ENCODE assay signal across 2 worm cellular contexts in genomic region chrIII:6895166-6895565, ce11.
A peak's percentile ranks its signal among the peaks of the same experiment; 100 is the strongest.
TF ChIP-seq lines count a peak whose summit lies in the region.

No protein-coding gene starts in this region.

TF ChIP-seq in whole organism, L1 larva, 84 proteins besides CTCF, POLR2A, EP300 and RAD21 (continued from another document):
- TF ChIP-seq mep-1 (tag; optimal IDR thresholded peaks at IDR 0.05; lab: Kevin White, UChicago) = peak; percentile 66
- TF ChIP-seq nhr-90 (tag; optimal IDR thresholded peaks at IDR 0.05; lab: Kevin White, UChicago; ENCODE audit: poor library complexity) = peak; percentile 53
- peak in 2 of 3 experiments; percentile 10 to 11 for TF ChIP-seq ceh-82 (tag; optimal IDR thresholded peaks at IDR 0.05; lab: Kevin White, UChicago)
- TF ChIP-seq pqm-1 (tag; optimal IDR thresholded peaks at IDR 0.05; lab: Kevin White, UChicago) = no peak
- TF ChIP-seq efl-1 (optimal IDR thresholded peaks at IDR 0.05; lab: Kevin White, UChicago) = peak; percentile 60
- TF ChIP-seq efl-1 (GFP tag; optimal IDR thresholded peaks at IDR 0.05 in 1 of 2; lab: Kevin White, UChicago) = peak; percentile 36 to 95

TF ChIP-seq in whole organism, L4 larva, 104 proteins besides CTCF, POLR2A, EP300 and RAD21 (continued from another document):
- no peak for TF ChIP-seq ctbp-1 (GFP tag; IDR thresholded peaks at IDR 0.05; lab: Robert Waterston, UW)
- TF ChIP-seq snpc-1.2 (GFP tag; IDR thresholded peaks at IDR 0.05; lab: Robert Waterston, UW) = no peak
- TF ChIP-seq dmd-9 (GFP tag; IDR thresholded peaks at IDR 0.05; lab: Robert Waterston, UW) = no peak
- TF ChIP-seq dmd-8 (GFP tag; IDR thresholded peaks at IDR 0.05; lab: Robert Waterston, UW) = no peak
- peak; percentile 61 for TF ChIP-seq cey-2 (tag; optimal IDR thresholded peaks at IDR 0.05; lab: Kevin White, UChicago; ENCODE audit: borderline replicate concordance, insufficient read depth)
- peak; percentile 82 for TF ChIP-seq mxl-2 (GFP tag; conservative IDR thresholded peaks at IDR 0.05; lab: Robert Waterston, UW)
- TF ChIP-seq php-3 (GFP tag; IDR thresholded peaks at IDR 0.05; lab: Robert Waterston, UW) = peak; percentile 50; the same call in 1 of the 2 replicates
- peak; percentile 31 for TF ChIP-seq mes-2 (tag; optimal IDR thresholded peaks at IDR 0.05; lab: Kevin White, UChicago; ENCODE audit: poor library complexity, severe bottlenecking)
- peak; percentile 64 to 70 for TF ChIP-seq daf-16 (GFP tag; optimal IDR thresholded peaks at IDR 0.05; lab: Kevin White, UChicago)
- TF ChIP-seq daf-16 (tag; optimal IDR thresholded peaks at IDR 0.05; lab: Kevin White, UChicago) = peak; percentile 76
- peak; percentile 40 for TF ChIP-seq spr-1 (tag; optimal IDR thresholded peaks at IDR 0.05; lab: Kevin White, UChicago)
- TF ChIP-seq nhr-76 (tag; optimal IDR thresholded peaks at IDR 0.05; lab: Kevin White, UChicago) = peak; percentile 17
- no peak for TF ChIP-seq F37D6.2 (tag; optimal IDR thresholded peaks at IDR 0.05; lab: Kevin White, UChicago)
- peak in 1 of 2 experiments; percentile 99 for TF ChIP-seq unc-62 (GFP tag; optimal IDR thresholded peaks at IDR 0.05 in 1 of 2; lab: Kevin White, UChicago)
- no peak for TF ChIP-seq unc-62 (tag; optimal IDR thresholded peaks at IDR 0.05; lab: Kevin White, UChicago)
- TF ChIP-seq hif-1 (tag; optimal IDR thresholded peaks at IDR 0.05; lab: Kevin White, UChicago) = peak in 1 of 2 experiments; percentile 0
